Fruit fly (Drosophila melanogaster) whole organism, prepupa: ENCODE data around the gene Ppat-Dpck.

ENCODE experiments used
- Blimp-1 ChIP-seq: fragments of 200-800 bp; sonication (Bioruptor generic); optimal IDR thresholded peaks from 3 replicates; lab custom pipeline; 2017; ENCODE audit warnings: missing biosample characterization, missing genetic modification characterization, mild to moderate bottlenecking, moderate library complexity, missing genetic modification reagents
- CG10631 ChIP-seq: fragments of 200-800 bp; sonication (Bioruptor generic); optimal IDR thresholded peaks from 2 replicates; lab custom pipeline; 2016; ENCODE audit warnings: missing biosample characterization, missing genetic modification characterization
- CG10669 ChIP-seq: fragments of 200-800 bp; sonication (Bioruptor generic); optimal IDR thresholded peaks from 3 replicates; lab custom pipeline; 2018; ENCODE audit warnings: missing biosample characterization, mild to moderate bottlenecking, missing genetic modification characterization, moderate library complexity
- CG11294 ChIP-seq: fragments of 200-800 bp; sonication (Bioruptor generic); IDR thresholded peaks from 2 replicates; pipeline ENCODE4 v1.3.6; 2022; ENCODE audit warnings: missing biosample characterization, missing genetic modification characterization
- CG11762 ChIP-seq: fragments of 200-800 bp; sonication (Bioruptor generic); optimal IDR thresholded peaks from 3 replicates; lab custom pipeline; 2016; ENCODE audit warnings: missing biosample characterization, missing genetic modification characterization; ENCODE audit not compliant: insufficient read depth
- CG11902 ChIP-seq: fragments of 200-800 bp; sonication (Bioruptor generic); optimal IDR thresholded peaks from 3 replicates; lab custom pipeline; 2016; ENCODE audit warnings: missing biosample characterization, missing genetic modification characterization
- CG15336 ChIP-seq: fragments of 200-800 bp; sonication (Bioruptor generic); IDR thresholded peaks from 2 replicates; pipeline ENCODE4 v1.3.6; 2022; ENCODE audit warnings: missing biosample characterization, missing genetic modification characterization
- CG1621 ChIP-seq: fragments of 200-800 bp; sonication (Bioruptor generic); optimal IDR thresholded peaks from 3 replicates; lab custom pipeline; 2018; ENCODE audit warnings: missing biosample characterization, mild to moderate bottlenecking, missing genetic modification characterization
- CG3032 ChIP-seq: fragments of 200-800 bp; optimal IDR thresholded peaks from 2 replicates; lab custom pipeline; 2019; ENCODE audit warnings: missing biosample characterization, mild to moderate bottlenecking, missing genetic modification characterization, moderate library complexity
- CG31627 ChIP-seq: fragments of 200-800 bp; sonication (Bioruptor generic); optimal IDR thresholded peaks from 3 replicates; lab custom pipeline; 2016; ENCODE audit warnings: missing biosample characterization, missing genetic modification characterization
- CG32006 ChIP-seq: fragments of 200-800 bp; sonication (Bioruptor generic); optimal IDR thresholded peaks from 3 replicates; lab custom pipeline; 2017; ENCODE audit warnings: missing biosample characterization, mild to moderate bottlenecking, missing genetic modification characterization
- CG34406 ChIP-seq: fragments of 200-800 bp; sonication (Bioruptor generic); optimal IDR thresholded peaks from 3 replicates; lab custom pipeline; 2016; ENCODE audit warnings: missing biosample characterization, missing genetic modification characterization
- CG3919 ChIP-seq: fragments of 200-800 bp; sonication (Bioruptor generic); optimal IDR thresholded peaks from 3 replicates; lab custom pipeline; 2016; ENCODE audit warnings: missing biosample characterization, missing genetic modification characterization
- CG4318 ChIP-seq: fragments of 200-800 bp; sonication (Bioruptor generic); optimal IDR thresholded peaks from 3 replicates; lab custom pipeline; 2017; ENCODE audit warnings: missing biosample characterization, mild to moderate bottlenecking, missing genetic modification characterization
- CG6163 ChIP-seq: fragments of 200-800 bp; sonication (Bioruptor generic); IDR thresholded peaks from 3 replicates; pipeline ENCODE4 v1.3.6; 2022; ENCODE audit warnings: missing biosample characterization, missing genetic modification characterization
- CG6276 ChIP-seq: fragments of 200-800 bp; sonication (Bioruptor generic); optimal IDR thresholded peaks from 2 replicates; lab custom pipeline; 2017; ENCODE audit warnings: missing biosample characterization, mild to moderate bottlenecking, missing genetic modification characterization
- CG6792 ChIP-seq: fragments of 200-800 bp; sonication (Bioruptor generic); optimal IDR thresholded peaks from 3 replicates; lab custom pipeline; 2016; ENCODE audit warnings: missing biosample characterization, missing genetic modification characterization
- CG6808 ChIP-seq: fragments of 200-800 bp; sonication (Bioruptor generic); optimal IDR thresholded peaks from 3 replicates; lab custom pipeline; 2017; ENCODE audit warnings: missing biosample characterization, missing genetic modification characterization, mild to moderate bottlenecking, moderate library complexity, missing genetic modification reagents
- CG7368 ChIP-seq: fragments of 200-800 bp; sonication (Bioruptor generic); optimal IDR thresholded peaks from 3 replicates; lab custom pipeline; 2016; ENCODE audit warnings: missing biosample characterization, missing genetic modification characterization
- CG8119 ChIP-seq: fragments of 200-800 bp; sonication (Bioruptor generic); IDR thresholded peaks from 3 replicates; pipeline ENCODE4 v1.3.6; 2022; ENCODE audit warnings: missing biosample characterization, missing genetic modification characterization
- CG8319 ChIP-seq: fragments of 200-800 bp; sonication (Bioruptor generic); optimal IDR thresholded peaks from 3 replicates; lab custom pipeline; 2016; ENCODE audit warnings: missing biosample characterization, missing genetic modification characterization
- CG8632 ChIP-seq: fragments of 200-800 bp; sonication (Bioruptor generic); optimal IDR thresholded peaks from 3 replicates; lab custom pipeline; 2016; ENCODE audit warnings: missing biosample characterization, missing genetic modification characterization
- CG9139 ChIP-seq: fragments of 200-800 bp; sonication (Bioruptor generic); optimal IDR thresholded peaks from 3 replicates; lab custom pipeline; 2017; ENCODE audit warnings: missing biosample characterization, mild to moderate bottlenecking, missing genetic modification characterization
- Eip75B ChIP-seq: fragments of 200-800 bp; sonication (Bioruptor generic); optimal IDR thresholded peaks from 3 replicates; lab custom pipeline; 2016; ENCODE audit warnings: missing biosample characterization, missing genetic modification characterization
- Eip78C ChIP-seq: fragments of 200-800 bp; sonication (Bioruptor generic); peaks from one replicate; lab custom pipeline; 2016; ENCODE audit warnings: missing biosample characterization, missing genetic modification characterization
- Eip93F ChIP-seq: fragments of 200-800 bp; sonication (Bioruptor generic); optimal IDR thresholded peaks from 2 replicates; lab custom pipeline; 2016; ENCODE audit warnings: missing biosample characterization, mild to moderate bottlenecking, missing genetic modification characterization
- Ets96B ChIP-seq: fragments of 200-800 bp; optimal IDR thresholded peaks from 2 replicates; lab custom pipeline; 2019; ENCODE audit warnings: missing biosample characterization, mild to moderate bottlenecking, missing genetic modification characterization, moderate library complexity
- Hr38 ChIP-seq: sonication (Bioruptor generic); optimal IDR thresholded peaks from 2 replicates; lab custom pipeline; 2016; ENCODE audit warnings: missing biosample characterization, missing genetic modification characterization
- Lpt ChIP-seq: fragments of 200-800 bp; sonication (Bioruptor generic); optimal IDR thresholded peaks from 3 replicates; lab custom pipeline; 2016; ENCODE audit warnings: missing biosample characterization, missing genetic modification characterization
- Met ChIP-seq: fragments of 200-800 bp; sonication (Bioruptor generic); optimal IDR thresholded peaks from 3 replicates; lab custom pipeline; 2016; ENCODE audit warnings: missing biosample characterization, missing genetic modification characterization
- Sox14 ChIP-seq: fragments of 200-800 bp; sonication (Bioruptor generic); optimal IDR thresholded peaks from 3 replicates; lab custom pipeline; 2016; ENCODE audit warnings: missing biosample characterization, missing genetic modification characterization
- Sox15 ChIP-seq: fragments of 200-800 bp; sonication (Bioruptor generic); optimal IDR thresholded peaks from 3 replicates; lab custom pipeline; 2016; ENCODE audit warnings: missing biosample characterization, missing genetic modification characterization
- achi ChIP-seq: fragments of 200-800 bp; sonication (Bioruptor generic); optimal IDR thresholded peaks from 3 replicates; lab custom pipeline; 2016; ENCODE audit warnings: missing biosample characterization, missing genetic modification characterization
- acj6 ChIP-seq: fragments of 200-800 bp; sonication (Bioruptor generic); optimal IDR thresholded peaks from 3 replicates; lab custom pipeline; 2016; ENCODE audit warnings: missing biosample characterization, missing genetic modification characterization
- cyc ChIP-seq: fragments of 200-800 bp; sonication (Bioruptor generic); optimal IDR thresholded peaks from 3 replicates; lab custom pipeline; 2016; ENCODE audit warnings: missing biosample characterization, missing genetic modification characterization
- dac ChIP-seq: fragments of 200-800 bp; sonication (Bioruptor generic); optimal IDR thresholded peaks from 2 replicates; lab custom pipeline; 2017; ENCODE audit warnings: missing biosample characterization, mild to moderate bottlenecking, missing genetic modification characterization
- eg ChIP-seq: fragments of 200-800 bp; sonication (Bioruptor generic); IDR thresholded peaks from 3 replicates; pipeline ENCODE4 v1.3.6; 2022; ENCODE audit warnings: missing biosample characterization, missing genetic modification characterization
- esn ChIP-seq: fragments of 200-800 bp; sonication (Bioruptor generic); optimal IDR thresholded peaks from 2 replicates; lab custom pipeline; 2016; ENCODE audit warnings: missing biosample characterization, mild to moderate bottlenecking, missing genetic modification characterization, moderate library complexity
- fd85E ChIP-seq: fragments of 200-800 bp; sonication (Bioruptor generic); optimal IDR thresholded peaks from 3 replicates; lab custom pipeline; 2016; ENCODE audit warnings: missing biosample characterization, missing genetic modification characterization
- fkh ChIP-seq: fragments of 200-800 bp; sonication (Bioruptor generic); optimal IDR thresholded peaks from 3 replicates; lab custom pipeline; 2017; ENCODE audit warnings: missing biosample characterization, mild to moderate bottlenecking, missing genetic modification characterization, moderate library complexity
- lz ChIP-seq: fragments of 200-800 bp; sonication (Bioruptor generic); optimal IDR thresholded peaks from 3 replicates; lab custom pipeline; 2016; ENCODE audit warnings: missing biosample characterization, missing genetic modification characterization
- pdm3 ChIP-seq: fragments of 200-800 bp; sonication (Bioruptor generic); optimal IDR thresholded peaks from 3 replicates; lab custom pipeline; 2016; ENCODE audit warnings: missing biosample characterization, missing genetic modification characterization
- ss ChIP-seq, 2 experiments: fragments of 200-800 bp; sonication (Bioruptor generic); optimal IDR thresholded peaks; 2 replicates in 1 of 2; 3 replicates in 1 of 2; lab custom pipeline; 2017 to 2018; ENCODE audit warnings: mild to moderate bottlenecking in 2 of 2, missing biosample characterization in 2 of 2, missing genetic modification characterization in 2 of 2, moderate library complexity in 1 of 2
- svp ChIP-seq: fragments of 200-800 bp; sonication (Bioruptor generic); peaks from one replicate; lab custom pipeline; 2016; ENCODE audit warnings: missing biosample characterization, missing genetic modification characterization
- topi ChIP-seq: fragments of 200-800 bp; sonication (Bioruptor generic); optimal IDR thresholded peaks from 3 replicates; lab custom pipeline; 2016; ENCODE audit warnings: missing biosample characterization, missing genetic modification characterization
- vri ChIP-seq: fragments of 200-800 bp; sonication (Bioruptor generic); optimal IDR thresholded peaks from 3 replicates; lab custom pipeline; 2016; ENCODE audit warnings: missing biosample characterization, mild to moderate bottlenecking, missing genetic modification characterization

The Ppat-Dpck gene

dm6 chr3L:5770817-5771425 is 2.3 kb upstream of the Ppat-Dpck start (continued):
- TF ChIP-seq CG6792 (peak; percentile 85), CG6163 (GFP tag; lab: Robert Waterston, UW) (peak; percentile 60; the same call in 2 of the 3 replicates), esn (GFP tag; lab: Kevin White, UChicago) (peak; percentile 91), CG4318 (no peak), CG11762 (GFP tag; lab: Kevin White, UChicago) (peak; percentile 80), dac (GFP tag; lab: Kevin White, UChicago) (no peak), Eip78C (GFP tag; lab: Kevin White, UChicago) (peak; percentile 98), CG10669 (GFP tag; lab: Kevin White, UChicago) (no peak), CG1621 (tag; lab: Kevin White, UChicago) (peak; percentile 51), Ets96B (tag; lab: Kevin White, UChicago) (peak; percentile 82), CG8632 (GFP tag; lab: Kevin White, UChicago) (peak; percentile 86), fd85E (GFP tag; lab: Kevin White, UChicago) (no peak), Hr38 (GFP tag; lab: Kevin White, UChicago) (no peak), Sox15 (GFP tag; lab: Kevin White, UChicago) (peak; percentile 63), Blimp-1 (no peak), eg (GFP tag; lab: Robert Waterston, UW) (peak; percentile 73), CG10631 (GFP tag; lab: Kevin White, UChicago) (peak; percentile 86), lz (GFP tag; lab: Kevin White, UChicago) (peak; percentile 89), pdm3 (no peak), CG6276 (GFP tag; lab: Kevin White, UChicago) (no peak), Lpt (GFP tag; lab: Kevin White, UChicago) (peak; percentile 67), topi (GFP tag; lab: Kevin White, UChicago) (peak; percentile 89), CG3919 (GFP tag; lab: Kevin White, UChicago) (peak; percentile 86), acj6 (GFP tag; lab: Kevin White, UChicago) (peak; percentile 89), Eip75B (GFP tag; lab: Kevin White, UChicago) (no peak), CG34406 (GFP tag; lab: Kevin White, UChicago) (peak; percentile 80), CG31627 (GFP tag; lab: Kevin White, UChicago) (peak; percentile 88), Eip93F (GFP tag; lab: Kevin White, UChicago) (peak; percentile 55), svp (GFP tag; lab: Kevin White, UChicago) (peak; percentile 93), cyc (peak; percentile 86), CG3032 (peak; percentile 82), fkh (peak; percentile 47), CG7368 (GFP tag; lab: Kevin White, UChicago) (no peak), CG11294 (GFP tag; lab: Robert Waterston, UW) (0 out of 2 replicates have a peak, but pooled peaks have one; percentile 21), CG8119 (GFP tag; lab: Robert Waterston, UW) (peak; percentile 82), CG11902 (GFP tag; lab: Kevin White, UChicago) (peak; percentile 68), CG8319 (GFP tag; lab: Kevin White, UChicago) (peak; percentile 86), vri (GFP tag; lab: Kevin White, UChicago) (peak; percentile 72), CG15336 (peak; percentile 74), Sox14 (GFP tag; lab: Kevin White, UChicago) (peak; percentile 96), achi (GFP tag; lab: Kevin White, UChicago) (peak; percentile 88), ss (GFP tag; optimal IDR thresholded peaks at IDR 0.05; lab: Kevin White, UChicago) (no peak), Met (GFP tag; lab: Kevin White, UChicago) (no peak), CG6808 (GFP tag; lab: Kevin White, UChicago) (no peak), CG9139 (GFP tag; lab: Kevin White, UChicago) (no peak), CG32006 (GFP tag; lab: Kevin White, UChicago) (peak; percentile 90)
